Fruit fly (Drosophila melanogaster): Measurements from ENCODE around the gene Pus1.

Pus1 gene

DNA sequence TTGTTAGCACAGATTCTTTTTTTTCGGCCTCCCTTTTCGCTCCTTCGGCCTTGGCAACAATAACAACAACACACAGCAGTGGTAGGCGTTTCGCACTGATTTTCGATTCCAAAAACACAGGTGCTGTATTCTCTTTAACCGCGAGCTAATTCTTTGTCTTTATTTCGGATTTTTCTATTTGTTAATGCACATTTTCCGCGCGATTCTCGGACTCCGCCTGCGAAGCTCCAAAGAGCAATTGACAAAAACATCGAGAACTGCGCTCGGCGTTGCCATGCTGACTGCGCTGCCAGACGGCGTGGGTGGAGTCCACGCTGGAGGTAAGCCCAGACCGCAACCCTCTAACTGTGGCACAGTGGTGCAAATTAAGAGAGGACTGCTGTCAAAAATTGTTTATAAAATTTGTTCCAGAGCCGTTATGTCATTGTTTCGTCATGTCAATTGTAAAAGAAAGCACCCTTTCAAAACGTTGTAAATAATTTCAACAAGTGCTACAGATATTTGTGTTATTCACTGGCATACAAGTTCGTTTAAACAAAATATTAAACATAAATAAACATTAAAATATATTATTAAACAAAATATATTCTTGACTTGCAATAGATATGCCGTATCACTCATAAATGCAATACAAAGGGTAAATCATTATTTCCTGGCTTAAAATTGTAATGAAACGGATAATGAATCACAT lies 34.9 kb downstream of the Pus1 start, which contains the start of the genes DPCoAC and CG5180 (continued):
- TF ChIP-seq peb (GFP tag; IDR thresholded peaks at IDR 0.05) (0 out of 2 replicates have a peak, but pooled peaks have one; percentile 28), hkb (optimal IDR thresholded peaks at IDR 0.05) (no peak), hkb (GFP tag; IDR thresholded peaks at IDR 0.05) (no peak; the same call in 1 of the 2 replicates), Lpt (GFP tag; optimal IDR thresholded peaks at IDR 0.05) (no peak), slp2 (GFP tag; optimal IDR thresholded peaks at IDR 0.05) (peak; percentile 56), eve (GFP tag; optimal IDR thresholded peaks at IDR 0.05) (no peak), jumu (GFP tag; optimal IDR thresholded peaks at IDR 0.05) (peak; percentile 77), CG10274 (GFP tag; optimal IDR thresholded peaks at IDR 0.05) (no peak), Dip3 (GFP tag; optimal IDR thresholded peaks at IDR 0.05) (peak; percentile 75), CG15073 (GFP tag; optimal IDR thresholded peaks at IDR 0.05) (peak; percentile 7), oc (tag; optimal IDR thresholded peaks at IDR 0.05) (no peak), CHES-1-like (GFP tag; optimal IDR thresholded peaks at IDR 0.05) (peak; percentile 68), Elba2 (GFP tag; optimal IDR thresholded peaks at IDR 0.05) (peak; percentile 37), slou (GFP tag; optimal IDR thresholded peaks at IDR 0.05) (peak; percentile 52), CG3838 (GFP tag; optimal IDR thresholded peaks at IDR 0.05) (peak; percentile 46), tin (GFP tag; optimal IDR thresholded peaks at IDR 0.05) (peak; percentile 72), CG9876 (GFP tag; optimal IDR thresholded peaks at IDR 0.05) (peak; percentile 85), Dref (GFP tag; IDR thresholded peaks at IDR 0.05) (peak; percentile 60), dysf (GFP tag; IDR thresholded peaks at IDR 0.05) (peak; percentile 73), CG7745 (tag; optimal IDR thresholded peaks at IDR 0.05) (no peak), CG13624 (GFP tag; optimal IDR thresholded peaks at IDR 0.05) (peak; percentile 41), pita (GFP tag; optimal IDR thresholded peaks at IDR 0.05) (peak; percentile 90), CG12071 (GFP tag; optimal IDR thresholded peaks at IDR 0.05) (no peak), CG7786 (GFP tag; optimal IDR thresholded peaks at IDR 0.05) (peak; percentile 59), CG10959 (GFP tag; IDR thresholded peaks at IDR 0.05) (peak; percentile 57), H2.0 (GFP tag; IDR thresholded peaks at IDR 0.05) (peak; percentile 50; the same call in 1 of the 2 replicates), CG3281 (GFP tag; optimal IDR thresholded peaks at IDR 0.05) (peak; percentile 59), CG16863 (GFP tag; optimal IDR thresholded peaks at IDR 0.05) (peak; percentile 51), CG1602 (GFP tag; optimal IDR thresholded peaks at IDR 0.05) (peak; percentile 55), CG14965 (GFP tag; optimal IDR thresholded peaks at IDR 0.05; ENCODE audit: borderline replicate concordance) (peak; percentile 16), Dip2 (GFP tag; IDR thresholded peaks at IDR 0.05) (no peak), fu2 (GFP tag; optimal IDR thresholded peaks at IDR 0.05) (peak; percentile 62), Usf (GFP tag; optimal IDR thresholded peaks at IDR 0.05) (peak; percentile 39), nau (GFP tag; optimal IDR thresholded peaks at IDR 0.05) (no peak), CkIIα-i1 (GFP tag; IDR thresholded peaks at IDR 0.05) (no peak), CG9727 (GFP tag; optimal IDR thresholded peaks at IDR 0.05) (peak; percentile 73), sna (GFP tag; IDR thresholded peaks at IDR 0.05; ENCODE audit: partially characterized antibody) (no peak), grn (GFP tag; optimal IDR thresholded peaks at IDR 0.05) (no peak), Gsc (GFP tag; IDR thresholded peaks at IDR 0.05) (no peak), CG16779 (GFP tag; IDR thresholded peaks at IDR 0.05) (peak; percentile 79), Oaz (GFP tag; IDR thresholded peaks at IDR 0.05) (peak; percentile 54; the same call in 1 of the 2 replicates), H15 (GFP tag; IDR thresholded peaks at IDR 0.05) (peak; percentile 61), hth (optimal IDR thresholded peaks at IDR 0.05) (no peak), Ssrp (tag; optimal IDR thresholded peaks at IDR 0.05) (peak; percentile 59), E2f2 (GFP tag; IDR thresholded peaks at IDR 0.05) (peak; percentile 12; the same call in 1 of the 2 replicates), CG17328 (GFP tag; IDR thresholded peaks at IDR 0.05) (peak; percentile 63), tll (GFP tag; optimal IDR thresholded peaks at IDR 0.05) (peak in 1 of 2 experiments; percentile 12), CG8944 (GFP tag; optimal IDR thresholded peaks at IDR 0.05) (peak; percentile 81), CG4404 (GFP tag; IDR thresholded peaks at IDR 0.05) (peak; percentile 48; the same call in 1 of the 2 replicates), seq (GFP tag; IDR thresholded peaks at IDR 0.05) (peak; percentile 40; the same call in 1 of the 2 replicates), onecut (GFP tag; IDR thresholded peaks at IDR 0.05) (peak; percentile 30)

All from whole organism, embryonic.